Worm (Caenorhabditis elegans): ENCODE data around the gene srh-17.

- TF ChIP-seq nhr-19 (GFP tag; conservative IDR thresholded peaks at IDR 0.05): no peak
- TF ChIP-seq mef-2 (tag; optimal IDR thresholded peaks at IDR 0.05): no peak
- TF ChIP-seq sup-37 (GFP tag; optimal IDR thresholded peaks at IDR 0.05): no peak
- TF ChIP-seq dsc-1 (tag; optimal IDR thresholded peaks at IDR 0.05): no peak
Measured at ce11 chrV:14659595-14659994, 1.5 kb upstream of the srh-17 start.

Data from whole organism, L1 larva.